Worm (Caenorhabditis elegans) whole organism, late embryonic: ENCODE measurements around the gene F17H10.1.

Experiments used
- C08G9.2 ChIP-seq: sonication (generic microtip); optimal IDR thresholded peaks from 2 replicates; lab custom pipeline; 2016; ENCODE audit warnings: mild to moderate bottlenecking, missing genetic modification characterization, moderate library complexity, missing compliant biosample characterization
- C38D4.7 ChIP-seq: fragments of 200-800 bp; sonication (Bioruptor generic); optimal IDR thresholded peaks from 2 replicates; lab custom pipeline; 2018; ENCODE audit warnings: mild to moderate bottlenecking, missing genetic modification characterization, moderate library complexity, missing compliant biosample characterization
- dve-1 ChIP-seq: sonication (generic microtip); optimal IDR thresholded peaks from 2 replicates; lab custom pipeline; 2017; ENCODE audit warnings: antibody characterized with exemption, mild to moderate bottlenecking, missing genetic modification characterization, missing compliant biosample characterization
- elt-4 ChIP-seq: sonication (generic microtip); optimal IDR thresholded peaks from 2 replicates; lab custom pipeline; 2016; ENCODE audit warnings: missing genetic modification characterization, missing compliant biosample characterization
- ets-4 ChIP-seq: sonication (generic microtip); optimal IDR thresholded peaks from 2 replicates; lab custom pipeline; 2016; ENCODE audit warnings: missing genetic modification characterization, missing compliant biosample characterization
- fkh-10 ChIP-seq: fragments of 150-350 bp; optimal IDR thresholded peaks from 2 replicates; lab custom pipeline; 2014; ENCODE audit warnings: missing biosample characterization, missing genetic modification reagents, missing genetic modification characterization
- hlh-13 ChIP-seq: fragments of 200-800 bp; sonication (Bioruptor generic); optimal IDR thresholded peaks from 2 replicates; lab custom pipeline; 2018; ENCODE audit warnings: mild to moderate bottlenecking, missing genetic modification characterization, missing compliant biosample characterization
- tbx-2 ChIP-seq: sonication (generic microtip); optimal IDR thresholded peaks from 2 replicates; lab custom pipeline; 2016; ENCODE audit warnings: missing genetic modification characterization, missing compliant biosample characterization

The F17H10.1 gene

DNA sequence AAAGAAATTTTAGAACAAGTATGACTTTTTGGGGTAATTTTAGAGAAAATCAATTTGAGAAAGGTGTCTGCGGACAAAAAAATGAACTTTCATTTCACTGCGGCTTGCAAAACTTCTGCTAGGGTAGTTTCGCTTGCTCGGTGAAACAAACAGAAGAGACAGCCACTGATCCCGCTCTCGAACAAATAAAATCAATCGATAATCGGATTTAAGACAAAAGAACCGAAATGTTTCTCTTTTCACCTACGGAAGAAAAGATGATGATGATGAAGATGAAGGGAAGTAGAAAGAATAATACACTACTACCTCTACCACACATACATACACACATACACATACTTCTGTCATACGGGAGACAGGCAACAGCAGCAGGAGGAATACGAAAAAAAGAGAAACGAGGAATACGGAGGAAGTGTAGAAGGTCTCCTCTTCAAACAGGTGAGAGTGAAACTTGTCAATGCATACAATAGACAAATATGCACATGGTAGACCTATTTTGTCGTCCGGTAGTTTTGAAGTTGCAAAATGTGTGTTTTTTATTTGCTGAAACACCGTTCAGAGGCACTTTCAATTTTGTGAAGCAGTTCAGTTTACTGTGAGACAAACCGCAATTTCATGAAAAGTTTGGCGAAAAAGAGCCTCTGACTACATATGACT is 52.2 kb downstream of the F17H10.1 start:
- TF ChIP-seq ets-4 (tag; lab: Kevin White, UChicago): no peak
- no peak for TF ChIP-seq tbx-2
- TF ChIP-seq dve-1: no peak
- TF ChIP-seq C08G9.2 (tag; lab: Kevin White, UChicago): no peak
- no peak for TF ChIP-seq C38D4.7 (GFP tag; lab: Kevin White, UChicago)
- TF ChIP-seq elt-4 (tag; lab: Kevin White, UChicago): no peak
- TF ChIP-seq fkh-10 (GFP tag; lab: Kevin White, UChicago): no peak
- TF ChIP-seq hlh-13 (GFP tag; lab: Kevin White, UChicago): no peak
